Worm (Caenorhabditis elegans): ENCODE results near the gene urb-1.

The urb-1 gene

ce11 chrV:6414985-6415384 is 9.0 kb downstream of the urb-1 start, which contains the start of gene cht-6:
Gene cht-6 (plus strand): TSS chrV:6414993.
- TF ChIP-seq mls-2 (tag; optimal IDR thresholded peaks at IDR 0.05) (no peak), lin-32 (GFP tag; optimal IDR thresholded peaks at IDR 0.05) (no peak), flh-1 (GFP tag; optimal IDR thresholded peaks at IDR 0.05) (no peak), nhr-28 (tag; optimal IDR thresholded peaks at IDR 0.05) (no peak), ceh-83 (GFP tag; optimal IDR thresholded peaks at IDR 0.05) (no peak), unc-120 (tag; optimal IDR thresholded peaks at IDR 0.05; ENCODE audit: poor library complexity, severe bottlenecking) (no peak), ceh-43 (GFP tag; optimal IDR thresholded peaks at IDR 0.05) (no peak), nhr-12 (tag; optimal IDR thresholded peaks at IDR 0.05) (no peak), sem-2 (GFP tag; optimal IDR thresholded peaks at IDR 0.05) (no peak), nhr-2 (tag; optimal IDR thresholded peaks at IDR 0.05) (no peak), bed-3 (GFP tag; optimal IDR thresholded peaks at IDR 0.05) (no peak), lsy-2 (tag; optimal IDR thresholded peaks at IDR 0.05) (no peak), unc-62 (GFP tag; optimal IDR thresholded peaks at IDR 0.05) (no peak)

- TF ChIP-seq unc-62 (GFP tag; optimal IDR thresholded peaks at IDR 0.05), result no peak
- TF ChIP-seq pha-4 (tag; optimal IDR thresholded peaks at IDR 0.05), result no peak
- TF ChIP-seq mls-2 (tag; optimal IDR thresholded peaks at IDR 0.05), result no peak
- TF ChIP-seq nhr-12 (tag; optimal IDR thresholded peaks at IDR 0.05), result no peak
- TF ChIP-seq unc-120 (tag; optimal IDR thresholded peaks at IDR 0.05; ENCODE audit: poor library complexity, severe bottlenecking), result no peak
- no peak for TF ChIP-seq snpc-4 (tag; optimal IDR thresholded peaks at IDR 0.05)
- TF ChIP-seq sem-2 (GFP tag; optimal IDR thresholded peaks at IDR 0.05), result no peak
- TF ChIP-seq elt-3 (tag; optimal IDR thresholded peaks at IDR 0.05), result no peak
- TF ChIP-seq mab-5 (tag; optimal IDR thresholded peaks at IDR 0.05), result no peak
- no peak for TF ChIP-seq mep-1 (tag; optimal IDR thresholded peaks at IDR 0.05)
These were observed 9.5 kb downstream of the urb-1 start for ce11 chrV:6414469-6414868.

- no peak for TF ChIP-seq snpc-4 (tag; optimal IDR thresholded peaks at IDR 0.05)
These were observed 10.9 kb downstream of the urb-1 start for ce11 chrV:6413057-6413456.

- TF ChIP-seq blmp-1 (tag; optimal IDR thresholded peaks at IDR 0.05), result no peak
- TF ChIP-seq unc-120 (tag; optimal IDR thresholded peaks at IDR 0.05; ENCODE audit: poor library complexity, severe bottlenecking), result no peak
- no peak for TF ChIP-seq flh-1 (GFP tag; optimal IDR thresholded peaks at IDR 0.05)
- no peak for TF ChIP-seq ceh-39 (tag; optimal IDR thresholded peaks at IDR 0.05)
- no peak for TF ChIP-seq unc-62 (GFP tag; optimal IDR thresholded peaks at IDR 0.05)
- TF ChIP-seq nhr-12 (tag; optimal IDR thresholded peaks at IDR 0.05), result no peak
- no peak for TF ChIP-seq elt-1 (tag; optimal IDR thresholded peaks at IDR 0.05; ENCODE audit: borderline replicate concordance, insufficient read depth)
- TF ChIP-seq unc-39 (tag; optimal IDR thresholded peaks at IDR 0.05), result no peak
- no peak for TF ChIP-seq bed-3 (GFP tag; optimal IDR thresholded peaks at IDR 0.05)
- no peak for TF ChIP-seq mep-1 (tag; optimal IDR thresholded peaks at IDR 0.05)
- TF ChIP-seq mls-2 (tag; optimal IDR thresholded peaks at IDR 0.05), result no peak
- TF ChIP-seq cnd-1 (tag; optimal IDR thresholded peaks at IDR 0.05), result no peak
- no peak for TF ChIP-seq ces-1 (GFP tag; optimal IDR thresholded peaks at IDR 0.05)
- no peak for TF ChIP-seq nhr-76 (tag; optimal IDR thresholded peaks at IDR 0.05)
These were observed 12.8 kb downstream of the urb-1 start for ce11 chrV:6411161-6411560.

- TF ChIP-seq tbx-8 (GFP tag; optimal IDR thresholded peaks at IDR 0.05) (no peak), ceh-39 (tag; optimal IDR thresholded peaks at IDR 0.05) (no peak), mep-1 (tag; optimal IDR thresholded peaks at IDR 0.05) (no peak), ces-1 (GFP tag; optimal IDR thresholded peaks at IDR 0.05) (no peak), blmp-1 (tag; optimal IDR thresholded peaks at IDR 0.05) (no peak), lsy-2 (tag; optimal IDR thresholded peaks at IDR 0.05) (no peak), hlh-1 (tag; optimal IDR thresholded peaks at IDR 0.05) (no peak), unc-39 (tag; optimal IDR thresholded peaks at IDR 0.05) (no peak), sptf-1 (tag; optimal IDR thresholded peaks at IDR 0.05) (no peak), cnd-1 (tag; optimal IDR thresholded peaks at IDR 0.05) (no peak), nhr-28 (tag; optimal IDR thresholded peaks at IDR 0.05) (no peak)
These were observed 15.2 kb downstream of the urb-1 start, which contains the start of gene bcf-1 for ce11 chrV:6408733-6409227. Gene bcf-1 (minus strand): TSS chrV:6408783.

- no peak for TF ChIP-seq zip-8 (tag; optimal IDR thresholded peaks at IDR 0.05)
These were observed 16.4 kb downstream of the urb-1 start for ce11 chrV:6407587-6407986.
